Fruit fly (Drosophila melanogaster) whole organism, embryonic: ENCODE measurements around the gene Pc.

Source experiments
- CHES-1-like ChIP-seq: fragments of 200-800 bp; sonication (Bioruptor generic); optimal IDR thresholded peaks from 2 replicates; lab custom pipeline; 2016; ENCODE audit warnings: missing biosample characterization, missing genetic modification characterization
- CTCF ChIP-seq: fragments of 200-800 bp; sonication (Bioruptor generic); optimal IDR thresholded peaks from 2 replicates; lab custom pipeline; 2017; ENCODE audit warnings: missing biosample characterization, mild to moderate bottlenecking, missing genetic modification characterization, moderate library complexity
- Mad ChIP-seq: fragments of 200-800 bp; sonication (Bioruptor generic); optimal IDR thresholded peaks from 2 replicates; lab custom pipeline; 2016; ENCODE audit warnings: missing biosample characterization, missing genetic modification characterization
- chn ChIP-seq: fragments of 200-800 bp; sonication (Bioruptor generic); optimal IDR thresholded peaks from 2 replicates; lab custom pipeline; 2016; ENCODE audit warnings: missing biosample characterization, missing genetic modification characterization
- gem ChIP-seq: fragments of 200-800 bp; sonication (Bioruptor generic); optimal IDR thresholded peaks from 2 replicates; lab custom pipeline; 2019; ENCODE audit warnings: missing biosample characterization, mild to moderate bottlenecking, missing genetic modification characterization, moderate library complexity
- pros ChIP-seq: fragments of 200-800 bp; sonication (Bioruptor generic); optimal IDR thresholded peaks from 3 replicates; lab custom pipeline; 2019; ENCODE audit warnings: missing biosample characterization, mild to moderate bottlenecking, missing genetic modification characterization, moderate library complexity
- unc-4 ChIP-seq: fragments of 200-800 bp; sonication (Bioruptor generic); IDR thresholded peaks from 2 replicates; pipeline ENCODE4 v1.3.6; 2022; ENCODE audit warnings: missing biosample characterization, missing genetic modification characterization; ENCODE audit not compliant: partially characterized antibody

- TF ChIP-seq Mad (no peak), CTCF (GFP tag; lab: Kevin White, UChicago) (no peak), unc-4 (GFP tag; lab: Robert Waterston, UW) (no peak), pros (no peak), chn (GFP tag; lab: Kevin White, UChicago) (no peak), gem (no peak), CHES-1-like (GFP tag; lab: Kevin White, UChicago) (no peak)
Measured at dm6 chr3L:21301737-21302487, 15.9 kb downstream of the Pc start.
